Worm (Caenorhabditis elegans) whole organism, mixed stage, embryonic: ENCODE results near the gene wrt-6.

ENCODE experiments used
- M03D4.4 ChIP-seq: sonication (generic microtip); optimal IDR thresholded peaks from 2 replicates; lab custom pipeline; 2017; ENCODE audit warnings: mild to moderate bottlenecking, missing genetic modification characterization, missing compliant biosample characterization
- blmp-1 ChIP-seq: fragments of 150-350 bp; optimal IDR thresholded peaks from 2 replicates; lab custom pipeline; 2014; ENCODE audit warnings: missing biosample characterization, missing genetic modification characterization
- cnd-1 ChIP-seq: fragments of 200-800 bp; sonication (Bioruptor generic); optimal IDR thresholded peaks from 2 replicates; lab custom pipeline; 2018; ENCODE audit warnings: mild to moderate bottlenecking, missing genetic modification characterization, missing compliant biosample characterization
- mep-1 ChIP-seq: fragments of 150-350 bp; optimal IDR thresholded peaks from 2 replicates; lab custom pipeline; 2017; ENCODE audit warnings: missing biosample characterization, missing genetic modification reagents, missing genetic modification characterization, inconsistent platforms
- nhr-12 ChIP-seq: fragments of 150-350 bp; optimal IDR thresholded peaks from 2 replicates; lab custom pipeline; 2014; ENCODE audit warnings: missing biosample characterization, missing genetic modification characterization
- nhr-2 ChIP-seq: fragments of 150-350 bp; optimal IDR thresholded peaks from 2 replicates; lab custom pipeline; 2014; ENCODE audit warnings: missing biosample characterization, missing genetic modification characterization
- nhr-28 ChIP-seq: fragments of 150-350 bp; optimal IDR thresholded peaks from 2 replicates; lab custom pipeline; 2014; ENCODE audit warnings: missing biosample characterization, missing genetic modification characterization
- pha-4 ChIP-seq: fragments of 150-350 bp; optimal IDR thresholded peaks from 2 replicates; lab custom pipeline; 2018; ENCODE audit warnings: missing biosample characterization, missing genetic modification reagents, missing genetic modification characterization
- sem-2 ChIP-seq: fragments of 200-800 bp; sonication (Bioruptor generic); optimal IDR thresholded peaks from 2 replicates; lab custom pipeline; 2018; ENCODE audit warnings: mild to moderate bottlenecking, missing genetic modification characterization, missing compliant biosample characterization
- snpc-4 ChIP-seq: fragments of 150-350 bp; optimal IDR thresholded peaks from 2 replicates; lab custom pipeline; 2014; ENCODE audit warnings: missing biosample characterization, missing genetic modification characterization
- sptf-1 ChIP-seq: sonication (generic microtip); optimal IDR thresholded peaks from 2 replicates; lab custom pipeline; 2017; ENCODE audit warnings: mild to moderate bottlenecking, missing genetic modification characterization, moderate library complexity, missing compliant biosample characterization
- unc-62 ChIP-seq: fragments of 150-350 bp; optimal IDR thresholded peaks from 2 replicates; lab custom pipeline; 2014; ENCODE audit warnings: missing biosample characterization, missing genetic modification reagents, missing genetic modification characterization

DNA sequence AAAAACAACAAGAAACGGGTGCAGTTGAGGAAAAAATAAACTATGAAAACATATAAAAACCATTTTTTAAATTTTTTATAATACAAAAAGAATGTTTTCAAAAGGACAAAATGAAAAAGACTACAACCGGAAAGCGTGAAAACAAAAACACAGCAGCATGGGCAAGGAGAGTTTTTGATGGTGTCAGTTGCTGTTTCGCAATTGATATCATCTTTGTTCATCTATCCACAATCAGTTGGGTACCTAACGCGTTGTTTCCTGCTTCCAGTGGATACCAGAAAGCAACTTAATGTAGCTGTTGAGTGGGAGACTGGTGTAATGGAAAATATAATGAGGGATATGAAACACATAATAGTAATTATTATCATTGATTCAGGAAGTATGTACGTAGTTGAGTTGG is 40.2 kb upstream of the wrt-6 start:
- TF ChIP-seq unc-62 (no peak), pha-4 (no peak), mep-1 (tag; lab: Kevin White, UChicago) (no peak), M03D4.4 (tag; lab: Kevin White, UChicago) (no peak), nhr-2 (tag; lab: Kevin White, UChicago) (no peak), cnd-1 (no peak), sptf-1 (no peak), snpc-4 (no peak), sem-2 (no peak), nhr-28 (no peak), blmp-1 (tag; lab: Kevin White, UChicago) (no peak), nhr-12 (no peak)
